Fruit fly (Drosophila melanogaster) whole organism, embryonic: ENCODE measurements around the gene Chd1.

Experiments used
- Atf3 ChIP-seq: fragments of 200-800 bp; sonication (Bioruptor generic); optimal IDR thresholded peaks from 3 replicates; lab custom pipeline; 2016; ENCODE audit warnings: missing biosample characterization, missing genetic modification characterization
- Blimp-1 ChIP-seq: fragments of 200-800 bp; sonication (Bioruptor generic); optimal IDR thresholded peaks from 3 replicates; lab custom pipeline; 2018; ENCODE audit warnings: missing biosample characterization, missing genetic modification characterization, mild to moderate bottlenecking, moderate library complexity, missing genetic modification reagents
- CG10366 ChIP-seq: fragments of 200-800 bp; sonication (Bioruptor generic); IDR thresholded peaks from 2 replicates; pipeline ENCODE4 v1.3.6; 2022; ENCODE audit warnings: missing biosample characterization, missing genetic modification characterization
- CG13296 ChIP-seq: fragments of 200-800 bp; sonication (Bioruptor generic); optimal IDR thresholded peaks from 3 replicates; lab custom pipeline; 2018; ENCODE audit warnings: missing biosample characterization, mild to moderate bottlenecking, missing genetic modification characterization
- CG14014 ChIP-seq: fragments of 200-800 bp; sonication (Bioruptor generic); IDR thresholded peaks from 2 replicates; pipeline ENCODE4 v1.3.6; 2022; ENCODE audit warnings: missing biosample characterization, missing genetic modification characterization
- CG14965 ChIP-seq: fragments of 200-800 bp; sonication (Bioruptor generic); optimal IDR thresholded peaks from 2 replicates; lab custom pipeline; 2016; ENCODE audit warnings: missing biosample characterization, missing genetic modification characterization, borderline replicate concordance
- CG17361 ChIP-seq: fragments of 200-800 bp; sonication (Bioruptor generic); IDR thresholded peaks from 3 replicates; pipeline ENCODE4 v1.3.6; 2022; ENCODE audit warnings: missing biosample characterization, missing genetic modification characterization
- CG17829 ChIP-seq: fragments of 200-800 bp; optimal IDR thresholded peaks from 2 replicates; lab custom pipeline; 2019; ENCODE audit warnings: missing biosample characterization, mild to moderate bottlenecking, missing genetic modification characterization, moderate library complexity
- CG2678 ChIP-seq: fragments of 200-800 bp; sonication (Bioruptor generic); optimal IDR thresholded peaks from 3 replicates; lab custom pipeline; 2019; ENCODE audit warnings: missing biosample characterization, mild to moderate bottlenecking, missing genetic modification characterization, moderate library complexity
- CG30431 ChIP-seq: fragments of 200-800 bp; sonication (Bioruptor generic); optimal IDR thresholded peaks from 2 replicates; lab custom pipeline; 2017; ENCODE audit warnings: missing biosample characterization, missing genetic modification characterization
- CG31224 ChIP-seq: fragments of 200-800 bp; sonication (Bioruptor generic); IDR thresholded peaks from 2 replicates; pipeline ENCODE4 v1.3.6; 2022; ENCODE audit warnings: missing biosample characterization, missing genetic modification characterization
- CG31441 ChIP-seq: fragments of 200-800 bp; sonication (Bioruptor generic); IDR thresholded peaks from 2 replicates; pipeline ENCODE4 v1.3.6; 2022; ENCODE audit warnings: missing biosample characterization, missing genetic modification characterization
- CG3163 ChIP-seq: fragments of 200-800 bp; sonication (Bioruptor generic); optimal IDR thresholded peaks from 3 replicates; lab custom pipeline; 2016; ENCODE audit warnings: missing biosample characterization, missing genetic modification characterization
- CG7372 ChIP-seq: fragments of 200-800 bp; sonication (Bioruptor generic); IDR thresholded peaks from 2 replicates; pipeline ENCODE4 v1.3.6; 2022; ENCODE audit warnings: missing biosample characterization, missing genetic modification characterization
- Drgx ChIP-seq: fragments of 200-800 bp; sonication (Bioruptor generic); IDR thresholded peaks from 2 replicates; pipeline ENCODE4 v1.3.6; 2022; ENCODE audit warnings: missing biosample characterization, missing genetic modification characterization
- Ets65A ChIP-seq: fragments of 200-800 bp; sonication (Bioruptor generic); peaks from one replicate; lab custom pipeline; 2016; ENCODE audit warnings: missing biosample characterization, missing genetic modification characterization
- H15 ChIP-seq: fragments of 200-800 bp; sonication (Bioruptor generic); IDR thresholded peaks from 3 replicates; pipeline ENCODE4 v1.3.6; 2022; ENCODE audit warnings: missing biosample characterization, missing genetic modification characterization
- HLHmδ ChIP-seq: fragments of 200-800 bp; sonication (Bioruptor generic); optimal IDR thresholded peaks from 2 replicates; lab custom pipeline; 2018; ENCODE audit warnings: missing biosample characterization, mild to moderate bottlenecking, missing genetic modification characterization, moderate library complexity
- Hmx ChIP-seq: fragments of 200-800 bp; sonication (Bioruptor generic); optimal IDR thresholded peaks from 2 replicates; lab custom pipeline; 2016; ENCODE audit warnings: missing biosample characterization, missing genetic modification characterization
- Hr3 ChIP-seq: fragments of 200-800 bp; sonication (Bioruptor generic); optimal IDR thresholded peaks from 3 replicates; lab custom pipeline; 2016; ENCODE audit warnings: missing biosample characterization, missing genetic modification characterization
- Lim3 ChIP-seq: fragments of 200-800 bp; sonication (Bioruptor generic); IDR thresholded peaks from 2 replicates; pipeline ENCODE4 v1.3.6; 2022; ENCODE audit warnings: missing biosample characterization, missing genetic modification characterization
- MTF-1 ChIP-seq: fragments of 200-800 bp; sonication (Bioruptor generic); optimal IDR thresholded peaks from 2 replicates; lab custom pipeline; 2018; ENCODE audit warnings: missing biosample characterization, mild to moderate bottlenecking, missing genetic modification characterization, borderline replicate concordance
- Mrtf ChIP-seq: fragments of 200-800 bp; sonication (Bioruptor generic); IDR thresholded peaks from 3 replicates; pipeline ENCODE4 v1.3.6; 2022; ENCODE audit warnings: missing biosample characterization, missing genetic modification characterization
- Nf-YB ChIP-seq: fragments of 200-800 bp; sonication (Bioruptor generic); optimal IDR thresholded peaks from 3 replicates; lab custom pipeline; 2019; ENCODE audit warnings: missing biosample characterization, mild to moderate bottlenecking, missing genetic modification characterization, moderate library complexity
- Oli ChIP-seq: fragments of 200-800 bp; sonication (Bioruptor generic); optimal IDR thresholded peaks from 2 replicates; lab custom pipeline; 2018; ENCODE audit warnings: missing biosample characterization, mild to moderate bottlenecking, missing genetic modification characterization, moderate library complexity
- Ptx1 ChIP-seq: fragments of 200-800 bp; sonication (Bioruptor generic); IDR thresholded peaks from 2 replicates; pipeline ENCODE4 v1.3.6; 2022; ENCODE audit warnings: missing biosample characterization, missing genetic modification characterization
- Rfx ChIP-seq: fragments of 200-800 bp; sonication (Bioruptor generic); IDR thresholded peaks from 2 replicates; pipeline ENCODE4 v1.3.6; 2022; ENCODE audit warnings: missing biosample characterization, missing genetic modification characterization
- Ssrp ChIP-seq: fragments of 200-800 bp; sonication (Bioruptor generic); optimal IDR thresholded peaks from 2 replicates; lab custom pipeline; 2018; ENCODE audit warnings: missing biosample characterization, mild to moderate bottlenecking, missing genetic modification characterization, moderate library complexity
- Vsx1 ChIP-seq: fragments of 200-800 bp; sonication (Bioruptor generic); optimal IDR thresholded peaks from 2 replicates; lab custom pipeline; 2017; ENCODE audit warnings: missing biosample characterization, mild to moderate bottlenecking, missing genetic modification characterization, missing genetic modification reagents
- Xrp1 ChIP-seq: fragments of 200-800 bp; sonication (Bioruptor generic); IDR thresholded peaks from 2 replicates; pipeline ENCODE4 v1.3.6; 2022; ENCODE audit warnings: missing biosample characterization, missing genetic modification characterization
- ara ChIP-seq: fragments of 200-800 bp; sonication (Bioruptor generic); IDR thresholded peaks from 2 replicates; pipeline ENCODE4 v1.3.6; 2022; ENCODE audit warnings: missing biosample characterization, missing genetic modification characterization
- az2 ChIP-seq: fragments of 200-800 bp; sonication (Bioruptor generic); optimal IDR thresholded peaks from 3 replicates; lab custom pipeline; 2016; ENCODE audit warnings: missing biosample characterization, missing genetic modification characterization
- bab2 ChIP-seq: fragments of 200-800 bp; sonication (Bioruptor generic); optimal IDR thresholded peaks from 2 replicates; lab custom pipeline; 2016; ENCODE audit warnings: missing biosample characterization, missing genetic modification characterization
- bcd ChIP-seq: fragments of 200-800 bp; sonication (Bioruptor generic); optimal IDR thresholded peaks from 2 replicates; lab custom pipeline; 2017; ENCODE audit warnings: missing biosample characterization, mild to moderate bottlenecking, missing genetic modification characterization
- btn ChIP-seq: fragments of 200-800 bp; sonication (Bioruptor generic); optimal IDR thresholded peaks from 2 replicates; lab custom pipeline; 2016; ENCODE audit warnings: missing biosample characterization, missing genetic modification characterization
- ci ChIP-seq: fragments of 200-800 bp; sonication (Bioruptor generic); IDR thresholded peaks from 3 replicates; pipeline ENCODE4 v1.3.6; 2022; ENCODE audit warnings: missing biosample characterization, missing genetic modification characterization
- dmrt11E ChIP-seq: fragments of 200-800 bp; sonication (Bioruptor generic); optimal IDR thresholded peaks from 3 replicates; lab custom pipeline; 2018; ENCODE audit warnings: missing biosample characterization, mild to moderate bottlenecking, missing genetic modification characterization, moderate library complexity
- fd96Cb ChIP-seq: fragments of 200-800 bp; sonication (Bioruptor generic); optimal IDR thresholded peaks from 2 replicates; lab custom pipeline; 2018; ENCODE audit warnings: missing biosample characterization, mild to moderate bottlenecking, missing genetic modification characterization, moderate library complexity
- grn ChIP-seq: fragments of 200-800 bp; sonication (Bioruptor generic); optimal IDR thresholded peaks from 3 replicates; lab custom pipeline; 2017; ENCODE audit warnings: missing biosample characterization, missing genetic modification characterization
- ind ChIP-seq: fragments of 200-800 bp; sonication (Bioruptor generic); optimal IDR thresholded peaks from 3 replicates; lab custom pipeline; 2016; ENCODE audit warnings: missing biosample characterization, missing genetic modification characterization
- inv ChIP-seq: fragments of 200-800 bp; sonication (Bioruptor generic); IDR thresholded peaks from 2 replicates; pipeline ENCODE4 v1.3.6; 2022; ENCODE audit warnings: missing biosample characterization, missing genetic modification characterization; ENCODE audit not compliant: partially characterized antibody
- mirr ChIP-seq: fragments of 200-800 bp; sonication (Bioruptor generic); optimal IDR thresholded peaks from 3 replicates; lab custom pipeline; 2018; ENCODE audit warnings: missing biosample characterization, mild to moderate bottlenecking, missing genetic modification characterization
- phol ChIP-seq: fragments of 200-800 bp; sonication (Bioruptor generic); optimal IDR thresholded peaks from 3 replicates; lab custom pipeline; 2018; ENCODE audit warnings: missing biosample characterization, mild to moderate bottlenecking, missing genetic modification characterization, moderate library complexity
- pita ChIP-seq: fragments of 200-800 bp; sonication (Bioruptor generic); optimal IDR thresholded peaks from 2 replicates; lab custom pipeline; 2017; ENCODE audit warnings: missing biosample characterization, mild to moderate bottlenecking, missing genetic modification characterization
- row ChIP-seq: fragments of 200-800 bp; sonication (Bioruptor generic); IDR thresholded peaks from 3 replicates; pipeline ENCODE4 v1.3.6; 2022; ENCODE audit warnings: missing biosample characterization, missing genetic modification characterization
- sc ChIP-seq, 3 experiments: fragments of >200 bp in 2 of 3; fragments of 200-800 bp in 1 of 3; sonication (Bioruptor generic) in 1 of 3; optimal IDR thresholded peaks; 2 replicates in 2 of 3; 3 replicates in 1 of 3; lab custom pipeline; 2017; ENCODE audit warnings: mild to moderate bottlenecking in 1 of 3, missing biosample characterization in 1 of 3, missing genetic modification characterization in 1 of 3, missing genetic modification reagents in 1 of 3
- sima ChIP-seq: fragments of 200-800 bp; sonication (Bioruptor generic); optimal IDR thresholded peaks from 2 replicates; lab custom pipeline; 2016; ENCODE audit warnings: missing biosample characterization, missing genetic modification characterization
- sisA ChIP-seq: fragments of 200-800 bp; sonication (Bioruptor generic); IDR thresholded peaks from 2 replicates; pipeline ENCODE4 v1.3.6; 2022; ENCODE audit warnings: missing biosample characterization, missing genetic modification characterization
- slbo ChIP-seq: fragments of 200-800 bp; sonication (Bioruptor generic); IDR thresholded peaks from 2 replicates; pipeline ENCODE4 v1.3.6; 2022; ENCODE audit warnings: missing biosample characterization, missing genetic modification characterization
- stwl ChIP-seq: fragments of 200-800 bp; sonication (Bioruptor generic); optimal IDR thresholded peaks from 3 replicates; lab custom pipeline; 2018; ENCODE audit warnings: missing biosample characterization, mild to moderate bottlenecking, missing genetic modification characterization, moderate library complexity
- vvl ChIP-seq: fragments of 200-800 bp; sonication (Bioruptor generic); IDR thresholded peaks from 2 replicates; pipeline ENCODE4 v1.3.6; 2022; ENCODE audit warnings: missing biosample characterization, missing genetic modification characterization

The Chd1 gene

DNA sequence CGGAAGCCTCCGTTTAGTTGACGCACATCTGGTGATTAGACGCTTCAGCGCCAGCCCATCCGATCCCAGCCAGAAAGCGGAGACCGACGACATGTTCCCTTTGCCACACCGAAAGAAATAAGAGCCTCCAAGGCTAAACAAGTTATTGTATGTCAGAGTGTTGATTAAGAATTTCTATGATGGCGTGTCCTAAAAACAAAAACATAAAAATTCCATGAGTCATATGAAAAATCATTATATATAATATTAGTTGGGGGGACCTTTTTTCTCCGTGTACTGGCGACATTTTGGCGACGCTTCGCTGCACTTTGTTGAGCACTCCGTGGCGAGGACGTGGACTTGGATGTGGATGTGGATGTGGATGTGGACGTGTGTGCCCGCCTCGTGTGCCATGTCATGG, 25.3 kb upstream of the Chd1 start (continued):
- no peak for TF ChIP-seq CG31224 (GFP tag; lab: Robert Waterston, UW)
- peak; percentile 64 for TF ChIP-seq sisA (GFP tag; lab: Robert Waterston, UW)
- no peak for TF ChIP-seq CG14965 (GFP tag; lab: Kevin White, UChicago)
- no peak for TF ChIP-seq Lim3 (GFP tag; lab: Robert Waterston, UW)
- TF ChIP-seq phol (tag; lab: Kevin White, UChicago): peak; percentile 47
- peak; percentile 76 for TF ChIP-seq Drgx (GFP tag; lab: Robert Waterston, UW)
- TF ChIP-seq Hr3 (GFP tag; lab: Kevin White, UChicago): peak; percentile 12
- TF ChIP-seq Mrtf (GFP tag; lab: Robert Waterston, UW): 0 out of 3 replicates have a peak, but pooled peaks have one; percentile 24
- peak; percentile 43 for TF ChIP-seq Oli (tag; lab: Kevin White, UChicago)
- peak; percentile 33; the same call in 1 of the 2 replicates for TF ChIP-seq Ptx1 (GFP tag; lab: Robert Waterston, UW)
- peak; percentile 14; the same call in 1 of the 2 replicates for TF ChIP-seq CG10366 (GFP tag; lab: Robert Waterston, UW)
- TF ChIP-seq ara (GFP tag; lab: Robert Waterston, UW): peak; percentile 48
- peak; percentile 49 for TF ChIP-seq dmrt11E
- peak; percentile 56; the same call in 1 of the 2 replicates for TF ChIP-seq vvl
- no peak for TF ChIP-seq stwl (tag; lab: Kevin White, UChicago)
- no peak for TF ChIP-seq CG3163 (GFP tag; lab: Kevin White, UChicago)
- peak; percentile 37 for TF ChIP-seq Blimp-1
- TF ChIP-seq CG7372: no peak
- no peak for TF ChIP-seq CG2678 (tag; lab: Kevin White, UChicago)
- no peak for TF ChIP-seq CG13296
- no peak for TF ChIP-seq grn
- TF ChIP-seq H15: 0 out of 3 replicates have a peak, but pooled peaks have one; percentile 42
- no peak for TF ChIP-seq mirr (GFP tag; lab: Kevin White, UChicago)
- TF ChIP-seq Ets65A (GFP tag; lab: Kevin White, UChicago): peak; percentile 41
- TF ChIP-seq inv (GFP tag; lab: Robert Waterston, UW): no peak
- TF ChIP-seq ci (GFP tag; lab: Robert Waterston, UW): peak; percentile 65; the same call in 1 of the 3 replicates
- TF ChIP-seq sc (optimal IDR thresholded peaks at IDR 0.05; lab: Kevin White, UChicago): no peak
- TF ChIP-seq sc (GFP tag; optimal IDR thresholded peaks at IDR 0.05; lab: Kevin White, UChicago): no peak
- peak; percentile 58; the same call in 1 of the 2 replicates for TF ChIP-seq Xrp1 (GFP tag; lab: Robert Waterston, UW)
- TF ChIP-seq CG14014 (GFP tag; lab: Robert Waterston, UW): 0 out of 2 replicates have a peak, but pooled peaks have one; percentile 10
- TF ChIP-seq fd96Cb (tag; lab: Kevin White, UChicago): peak; percentile 32
- TF ChIP-seq Ssrp: peak; percentile 35
- TF ChIP-seq Rfx: peak; percentile 47
- TF ChIP-seq ind (GFP tag; lab: Kevin White, UChicago): peak; percentile 29
- no peak for TF ChIP-seq btn (GFP tag; lab: Kevin White, UChicago)
- TF ChIP-seq HLHmδ: no peak
- no peak for TF ChIP-seq sima
- no peak for TF ChIP-seq pita (GFP tag; lab: Kevin White, UChicago)
- TF ChIP-seq Atf3 (GFP tag; lab: Kevin White, UChicago): no peak
- TF ChIP-seq az2 (GFP tag; lab: Kevin White, UChicago): peak; percentile 13
- TF ChIP-seq CG31441 (GFP tag; lab: Robert Waterston, UW): peak; percentile 45
- TF ChIP-seq row: peak; percentile 51; the same call in 2 of the 3 replicates
- TF ChIP-seq CG17361 (GFP tag; lab: Robert Waterston, UW): 0 out of 3 replicates have a peak, but pooled peaks have one; percentile 36
- TF ChIP-seq bcd: peak; percentile 29
- peak; percentile 18 for TF ChIP-seq CG30431 (GFP tag; lab: Kevin White, UChicago)
- no peak for TF ChIP-seq bab2 (GFP tag; lab: Kevin White, UChicago)
- TF ChIP-seq Hmx (GFP tag; lab: Kevin White, UChicago): no peak
- TF ChIP-seq CG17829: peak; percentile 53
- TF ChIP-seq Nf-YB: no peak
- no peak for TF ChIP-seq Vsx1
- TF ChIP-seq slbo: peak; percentile 49
- TF ChIP-seq MTF-1: no peak
